Fruit fly (Drosophila melanogaster) whole organism, embryonic: Measurements from ENCODE around the gene CG10970.

ENCODE experiments used
- Atf-2 ChIP-seq: fragments of 200-800 bp; sonication (Bioruptor generic); optimal IDR thresholded peaks from 2 replicates; lab custom pipeline; 2016; ENCODE audit warnings: missing biosample characterization, missing genetic modification characterization
- B-H1 ChIP-seq: fragments of 200-800 bp; sonication (Bioruptor generic); IDR thresholded peaks from 3 replicates; pipeline ENCODE4 v1.3.6; 2022; ENCODE audit warnings: missing biosample characterization, missing genetic modification characterization
- Bgb ChIP-seq: fragments of 200-800 bp; sonication (Bioruptor generic); IDR thresholded peaks from 2 replicates; pipeline ENCODE4 v1.3.6; 2022; ENCODE audit warnings: missing biosample characterization, missing genetic modification characterization; ENCODE audit not compliant: partially characterized antibody
- BtbVII ChIP-seq: fragments of 200-800 bp; sonication (Bioruptor generic); optimal IDR thresholded peaks from 3 replicates; lab custom pipeline; 2017; ENCODE audit warnings: missing biosample characterization, mild to moderate bottlenecking, missing genetic modification characterization
- CG10543 ChIP-seq: fragments of 200-800 bp; sonication (Bioruptor generic); optimal IDR thresholded peaks from 3 replicates; lab custom pipeline; 2017; ENCODE audit warnings: missing biosample characterization, mild to moderate bottlenecking, missing genetic modification characterization, moderate library complexity
- CG11456 ChIP-seq: fragments of 200-800 bp; sonication (Bioruptor generic); IDR thresholded peaks from 3 replicates; pipeline ENCODE4 v1.3.6; 2022; ENCODE audit warnings: missing biosample characterization, missing genetic modification characterization
- CG11560 ChIP-seq: fragments of 200-800 bp; sonication (Bioruptor generic); IDR thresholded peaks from 3 replicates; pipeline ENCODE4 v1.3.6; 2022; ENCODE audit warnings: missing biosample characterization, missing genetic modification characterization
- CG11723 ChIP-seq: fragments of 200-800 bp; sonication (Bioruptor generic); optimal IDR thresholded peaks from 2 replicates; lab custom pipeline; 2017; ENCODE audit warnings: missing biosample characterization, mild to moderate bottlenecking, missing genetic modification characterization
- CG14667 ChIP-seq: fragments of 200-800 bp; sonication (Bioruptor generic); IDR thresholded peaks from 2 replicates; pipeline ENCODE4 v1.3.6; 2022; ENCODE audit warnings: missing biosample characterization, missing genetic modification characterization
- CG15601 ChIP-seq: fragments of 200-800 bp; sonication (Bioruptor generic); optimal IDR thresholded peaks from 3 replicates; lab custom pipeline; 2019; ENCODE audit warnings: missing biosample characterization, mild to moderate bottlenecking, missing genetic modification characterization, moderate library complexity
- CG1647 ChIP-seq: fragments of 200-800 bp; sonication (Bioruptor generic); optimal IDR thresholded peaks from 3 replicates; lab custom pipeline; 2016; ENCODE audit warnings: missing biosample characterization, missing genetic modification characterization
- CG16779 ChIP-seq: fragments of 200-800 bp; sonication (Bioruptor generic); IDR thresholded peaks from 2 replicates; pipeline ENCODE4 v1.3.6; 2022; ENCODE audit warnings: missing biosample characterization, missing genetic modification characterization
- CG17328 ChIP-seq: fragments of 200-800 bp; sonication (Bioruptor generic); IDR thresholded peaks from 2 replicates; pipeline ENCODE4 v1.3.6; 2022; ENCODE audit warnings: missing biosample characterization, missing genetic modification characterization
- CG17802 ChIP-seq: fragments of 200-800 bp; sonication (Bioruptor generic); optimal IDR thresholded peaks from 2 replicates; lab custom pipeline; 2018; ENCODE audit warnings: missing biosample characterization, mild to moderate bottlenecking, missing genetic modification characterization, moderate library complexity
- CG2120 ChIP-seq: fragments of 200-800 bp; sonication (Bioruptor generic); optimal IDR thresholded peaks from 3 replicates; lab custom pipeline; 2016; ENCODE audit warnings: missing biosample characterization, missing genetic modification characterization
- CG2889 ChIP-seq: fragments of 200-800 bp; sonication (Bioruptor generic); IDR thresholded peaks from 3 replicates; pipeline ENCODE4 v1.3.6; 2022; ENCODE audit warnings: missing biosample characterization, missing genetic modification characterization
- CG30020 ChIP-seq: fragments of 200-800 bp; optimal IDR thresholded peaks from 2 replicates; lab custom pipeline; 2019; ENCODE audit warnings: missing biosample characterization, mild to moderate bottlenecking, missing genetic modification characterization, moderate library complexity
- CG31224 ChIP-seq: fragments of 200-800 bp; sonication (Bioruptor generic); IDR thresholded peaks from 2 replicates; pipeline ENCODE4 v1.3.6; 2022; ENCODE audit warnings: missing biosample characterization, missing genetic modification characterization
- CG31365 ChIP-seq: fragments of 200-800 bp; sonication (Bioruptor generic); optimal IDR thresholded peaks from 2 replicates; lab custom pipeline; 2018; ENCODE audit warnings: missing biosample characterization, mild to moderate bottlenecking, missing genetic modification characterization
- CG4854 ChIP-seq: fragments of 200-800 bp; sonication (Bioruptor generic); optimal IDR thresholded peaks from 2 replicates; lab custom pipeline; 2016; ENCODE audit warnings: missing biosample characterization, missing genetic modification characterization, inconsistent platforms
- CG5180 ChIP-seq: fragments of 200-800 bp; sonication (Bioruptor generic); optimal IDR thresholded peaks from 3 replicates; lab custom pipeline; 2017; ENCODE audit warnings: missing biosample characterization, missing genetic modification characterization, mild to moderate bottlenecking, moderate library complexity, missing genetic modification reagents
- CG6175 ChIP-seq: fragments of 200-800 bp; sonication (Bioruptor generic); IDR thresholded peaks from 3 replicates; pipeline ENCODE4 v1.3.6; 2022; ENCODE audit warnings: missing biosample characterization, missing genetic modification characterization
- CG8281 ChIP-seq: fragments of 200-800 bp; sonication (Bioruptor generic); optimal IDR thresholded peaks from 2 replicates; lab custom pipeline; 2018; ENCODE audit warnings: missing biosample characterization, mild to moderate bottlenecking, missing genetic modification characterization, moderate library complexity
- CG8478 ChIP-seq: fragments of >200 bp; optimal IDR thresholded peaks from 2 replicates; lab custom pipeline; 2018
- Dbx ChIP-seq: fragments of 200-800 bp; sonication (Bioruptor generic); IDR thresholded peaks from 3 replicates; pipeline ENCODE4 v1.3.6; 2022; ENCODE audit warnings: missing biosample characterization, missing genetic modification characterization
- Deaf1 ChIP-seq: fragments of 200-800 bp; optimal IDR thresholded peaks from 3 replicates; lab custom pipeline; 2019; ENCODE audit warnings: missing biosample characterization, mild to moderate bottlenecking, missing genetic modification characterization, moderate library complexity
- Doc3 ChIP-seq: fragments of 200-800 bp; sonication (Bioruptor generic); IDR thresholded peaks from 3 replicates; pipeline ENCODE4 v1.3.6; 2022; ENCODE audit warnings: missing biosample characterization, missing genetic modification characterization; ENCODE audit not compliant: partially characterized antibody
- E2f1 ChIP-seq: fragments of 200-800 bp; sonication (Bioruptor generic); IDR thresholded peaks from 2 replicates; pipeline ENCODE4 v1.3.6; 2022; ENCODE audit warnings: missing biosample characterization, missing genetic modification characterization
- Fer1 ChIP-seq: fragments of 200-800 bp; sonication (Bioruptor generic); optimal IDR thresholded peaks from 2 replicates; lab custom pipeline; 2017; ENCODE audit warnings: missing biosample characterization, mild to moderate bottlenecking, missing genetic modification characterization
- GATAe ChIP-seq: fragments of 200-800 bp; sonication (Bioruptor generic); conservative IDR thresholded peaks from 2 replicates; pipeline ENCODE4 v1.3.6; 2022; ENCODE audit warnings: missing biosample characterization, missing genetic modification characterization
- Gug ChIP-seq: fragments of 200-800 bp; sonication (Bioruptor generic); IDR thresholded peaks from 4 replicates; pipeline ENCODE4 v1.3.6; 2022; ENCODE audit warnings: missing biosample characterization, missing genetic modification characterization
- HLH3B ChIP-seq: fragments of 200-800 bp; sonication (Bioruptor generic); IDR thresholded peaks from 2 replicates; pipeline ENCODE4 v1.3.6; 2022; ENCODE audit warnings: missing biosample characterization, missing genetic modification characterization
- Hr78 ChIP-seq, 2 experiments: fragments of 200-800 bp in 1 of 2; fragments of >200 bp in 1 of 2; sonication (Bioruptor generic) in 1 of 2; optimal IDR thresholded peaks; 2 replicates each; lab custom pipeline; 2017 to 2019; ENCODE audit warnings: missing biosample characterization in 2 of 2, missing genetic modification characterization in 2 of 2, mild to moderate bottlenecking in 1 of 2, moderate library complexity in 1 of 2
- Kr ChIP-seq: fragments of 200-800 bp; sonication (Bioruptor generic); optimal IDR thresholded peaks from 2 replicates; lab custom pipeline; 2017; ENCODE audit warnings: missing biosample characterization, mild to moderate bottlenecking, missing genetic modification characterization
- Mes4 ChIP-seq: fragments of 200-800 bp; sonication (Bioruptor generic); optimal IDR thresholded peaks from 2 replicates; lab custom pipeline; 2016; ENCODE audit warnings: missing biosample characterization, missing genetic modification characterization
- Mrtf ChIP-seq: fragments of 200-800 bp; sonication (Bioruptor generic); IDR thresholded peaks from 3 replicates; pipeline ENCODE4 v1.3.6; 2022; ENCODE audit warnings: missing biosample characterization, missing genetic modification characterization
- Ravus ChIP-seq: fragments of 200-800 bp; sonication (Bioruptor generic); IDR thresholded peaks from 2 replicates; pipeline ENCODE4 v1.3.6; 2022; ENCODE audit warnings: missing biosample characterization, missing genetic modification characterization
- Rx ChIP-seq: fragments of 200-800 bp; sonication (Bioruptor generic); IDR thresholded peaks from 2 replicates; pipeline ENCODE4 v1.3.6; 2022; ENCODE audit warnings: missing biosample characterization, missing genetic modification characterization
- Side ChIP-seq: fragments of 200-800 bp; sonication (Bioruptor generic); optimal IDR thresholded peaks from 2 replicates; lab custom pipeline; 2016; ENCODE audit warnings: missing biosample characterization, missing genetic modification characterization
- Six4 ChIP-seq: fragments of 200-800 bp; sonication (Bioruptor generic); optimal IDR thresholded peaks from 2 replicates; lab custom pipeline; 2016; ENCODE audit warnings: missing biosample characterization, missing genetic modification characterization
- Sry-β ChIP-seq: fragments of 200-800 bp; sonication (Bioruptor generic); optimal IDR thresholded peaks from 2 replicates; lab custom pipeline; 2018; ENCODE audit warnings: missing biosample characterization, mild to moderate bottlenecking, missing genetic modification characterization, moderate library complexity
- bigmax ChIP-seq: fragments of 200-800 bp; sonication (Bioruptor generic); optimal IDR thresholded peaks from 2 replicates; lab custom pipeline; 2018; ENCODE audit warnings: missing biosample characterization, mild to moderate bottlenecking, missing genetic modification characterization
- disco-r ChIP-seq: fragments of 200-800 bp; sonication (Bioruptor generic); optimal IDR thresholded peaks from 2 replicates; lab custom pipeline; 2016; ENCODE audit warnings: missing biosample characterization, missing genetic modification characterization
- kay ChIP-seq: fragments of 200-800 bp; sonication (Bioruptor generic); optimal IDR thresholded peaks from 2 replicates; lab custom pipeline; 2016; ENCODE audit warnings: missing biosample characterization, missing genetic modification characterization
- nerfin-2 ChIP-seq: fragments of 200-800 bp; sonication (Bioruptor generic); IDR thresholded peaks from 2 replicates; pipeline ENCODE4 v1.3.6; 2022; ENCODE audit warnings: missing biosample characterization, missing genetic modification characterization; ENCODE audit not compliant: partially characterized antibody
- onecut ChIP-seq: fragments of 200-800 bp; sonication (Bioruptor generic); IDR thresholded peaks from 2 replicates; pipeline ENCODE4 v1.3.6; 2022; ENCODE audit warnings: missing biosample characterization, missing genetic modification characterization
- prd ChIP-seq, 3 experiments: fragments of >200 bp in 2 of 3; fragments of 200-800 bp in 1 of 3; sonication (Bioruptor generic) in 1 of 3; optimal IDR thresholded peaks in 2 of 3; IDR thresholded peaks in 1 of 3; 2 replicates in 2 of 3; 3 replicates in 1 of 3; pipeline versions ENCODE4 v1.3.6 to Lab custom; 2017 to 2022; ENCODE audit warnings: missing biosample characterization in 1 of 3, missing genetic modification characterization in 1 of 3
- slbo ChIP-seq: fragments of 200-800 bp; sonication (Bioruptor generic); IDR thresholded peaks from 2 replicates; pipeline ENCODE4 v1.3.6; 2022; ENCODE audit warnings: missing biosample characterization, missing genetic modification characterization
- stc ChIP-seq: fragments of 200-800 bp; sonication (Bioruptor generic); IDR thresholded peaks from 2 replicates; pipeline ENCODE4 v1.3.6; 2022; ENCODE audit warnings: missing biosample characterization, missing genetic modification characterization
- ttk ChIP-seq: fragments of 200-800 bp; sonication (Bioruptor generic); IDR thresholded peaks from 2 replicates; pipeline ENCODE4 v2.1.2; 2022; ENCODE audit warnings: missing biosample characterization, missing genetic modification characterization
- tup ChIP-seq: fragments of 200-800 bp; sonication (Bioruptor generic); optimal IDR thresholded peaks from 2 replicates; lab custom pipeline; 2016; ENCODE audit warnings: missing biosample characterization, mild to moderate bottlenecking, missing genetic modification characterization, moderate library complexity

CG10970 gene

DNA sequence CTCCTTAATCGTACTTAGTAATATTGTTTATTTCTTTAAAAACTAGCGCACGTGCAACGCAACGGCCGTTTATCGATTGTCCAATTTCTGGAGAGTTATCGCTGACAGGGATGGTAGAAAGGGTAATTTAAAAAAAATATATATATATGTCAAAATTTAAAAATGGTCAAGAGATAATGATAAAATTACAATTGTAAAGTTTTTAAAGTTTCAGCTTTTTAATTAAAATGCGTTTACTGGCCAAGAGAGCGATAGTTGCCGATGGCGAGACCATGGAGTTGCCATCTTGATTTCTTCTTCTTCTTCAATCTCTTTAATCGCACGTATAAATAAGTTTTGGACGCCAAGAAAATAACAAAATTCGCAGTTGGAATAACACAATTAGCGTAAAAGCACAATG, 9.8 kb upstream of the CG10970 start, which contains the start of the genes CG7246 and HP1b (continued):
- TF ChIP-seq onecut (GFP tag; lab: Robert Waterston, UW) (no peak), CG2889 (GFP tag; lab: Robert Waterston, UW) (peak; percentile 56; the same call in 2 of the 3 replicates), Hr78 (GFP tag; optimal IDR thresholded peaks at IDR 0.05; lab: Kevin White, UChicago) (no peak), CG15601 (tag; lab: Kevin White, UChicago) (peak; percentile 40), bigmax (GFP tag; lab: Kevin White, UChicago) (no peak), CG31365 (tag; lab: Kevin White, UChicago) (no peak), Deaf1 (tag; lab: Kevin White, UChicago) (peak; percentile 27), CG2120 (peak; percentile 81), kay (GFP tag; lab: Kevin White, UChicago) (peak; percentile 27), Side (GFP tag; lab: Kevin White, UChicago) (no peak), Bgb (peak; percentile 72), Gug (GFP tag; lab: Robert Waterston, UW) (peak; percentile 70; the same call in 2 of the 4 replicates), CG11723 (GFP tag; lab: Kevin White, UChicago) (peak; percentile 13), CG8478 (no peak), CG30020 (tag; lab: Kevin White, UChicago) (peak; percentile 67), Six4 (GFP tag; lab: Kevin White, UChicago) (peak; percentile 41), disco-r (GFP tag; lab: Kevin White, UChicago) (no peak), Fer1 (peak; percentile 68), Atf-2 (GFP tag; lab: Kevin White, UChicago) (no peak), CG31224 (GFP tag; lab: Robert Waterston, UW) (peak; percentile 64), CG16779 (no peak), Mes4 (no peak), CG17802 (tag; lab: Kevin White, UChicago) (peak; percentile 41), Dbx (peak; percentile 77), GATAe (GFP tag; lab: Robert Waterston, UW) (no peak), Sry-β (peak; percentile 67), CG17328 (GFP tag; lab: Robert Waterston, UW) (peak; percentile 57; the same call in 1 of the 2 replicates), nerfin-2 (peak; percentile 66), CG8281 (tag; lab: Kevin White, UChicago) (peak; percentile 14), stc (GFP tag; lab: Robert Waterston, UW) (peak; percentile 74), CG14667 (GFP tag; lab: Robert Waterston, UW) (peak; percentile 47; the same call in 1 of the 2 replicates), CG5180 (GFP tag; lab: Kevin White, UChicago) (no peak), Ravus (peak; percentile 32), CG11560 (tag; lab: Robert Waterston, UW) (peak; percentile 40; the same call in 1 of the 3 replicates), Kr (no peak), Mrtf (GFP tag; lab: Robert Waterston, UW) (peak; percentile 8; the same call in 1 of the 3 replicates), Rx (GFP tag; lab: Robert Waterston, UW) (peak; percentile 45), CG1647 (GFP tag; lab: Kevin White, UChicago) (peak; percentile 1), CG10543 (GFP tag; lab: Kevin White, UChicago) (peak; percentile 62), BtbVII (peak; percentile 50), CG6175 (GFP tag; lab: Robert Waterston, UW) (0 out of 3 replicates have a peak, but pooled peaks have one; percentile 16), B-H1 (GFP tag; lab: Robert Waterston, UW) (peak; percentile 65), E2f1 (GFP tag; lab: Robert Waterston, UW) (peak; percentile 49; the same call in 1 of the 2 replicates), slbo (GFP tag; lab: Robert Waterston, UW) (peak; percentile 82), prd (optimal IDR thresholded peaks at IDR 0.05; lab: Kevin White, UChicago) (no peak), prd (GFP tag; IDR thresholded peaks at IDR 0.05; lab: Robert Waterston, UW) (peak; percentile 84), HLH3B (GFP tag; lab: Robert Waterston, UW) (peak; percentile 68), tup (GFP tag; lab: Kevin White, UChicago) (peak; percentile 26), ttk (GFP tag; lab: Robert Waterston, UW) (peak; percentile 73), Doc3 (GFP tag; lab: Robert Waterston, UW) (peak; percentile 75; the same call in 2 of the 3 replicates), CG11456 (GFP tag; lab: Robert Waterston, UW) (peak; percentile 67; the same call in 1 of the 3 replicates), CG4854 (GFP tag; lab: Kevin White, UChicago) (peak; percentile 38)
